Fruit fly (Drosophila melanogaster) whole organism, embryonic: Measurements from ENCODE around the gene CG14329.

Experiments
- Bdp1 ChIP-seq: fragments of 200-800 bp; sonication (Bioruptor generic); optimal IDR thresholded peaks from 3 replicates; lab custom pipeline; 2016; ENCODE audit warnings: missing biosample characterization, missing genetic modification characterization
- CG12071 ChIP-seq: fragments of 200-800 bp; sonication (Bioruptor generic); optimal IDR thresholded peaks from 3 replicates; lab custom pipeline; 2018; ENCODE audit warnings: missing biosample characterization, mild to moderate bottlenecking, missing genetic modification characterization
- CG12769 ChIP-seq: fragments of 200-800 bp; sonication (Bioruptor generic); optimal IDR thresholded peaks from 2 replicates; lab custom pipeline; 2019; ENCODE audit warnings: missing biosample characterization, mild to moderate bottlenecking, missing genetic modification characterization, moderate library complexity
- CG13287 ChIP-seq: fragments of 200-800 bp; sonication (Bioruptor generic); IDR thresholded peaks from 2 replicates; pipeline ENCODE4 v1.3.6; 2022; ENCODE audit warnings: missing biosample characterization, missing genetic modification characterization; ENCODE audit not compliant: partially characterized antibody
- CG14965 ChIP-seq: fragments of 200-800 bp; sonication (Bioruptor generic); optimal IDR thresholded peaks from 2 replicates; lab custom pipeline; 2016; ENCODE audit warnings: missing biosample characterization, missing genetic modification characterization, borderline replicate concordance
- CG15696 ChIP-seq: fragments of 200-800 bp; sonication (Bioruptor generic); optimal IDR thresholded peaks from 2 replicates; lab custom pipeline; 2019; ENCODE audit warnings: missing biosample characterization, mild to moderate bottlenecking, missing genetic modification characterization, moderate library complexity
- CG16813 ChIP-seq: fragments of 200-800 bp; sonication (Bioruptor generic); IDR thresholded peaks from 3 replicates; pipeline ENCODE4 v1.3.6; 2022; ENCODE audit warnings: missing biosample characterization, missing genetic modification characterization; ENCODE audit not compliant: partially characterized antibody
- CG17802 ChIP-seq: fragments of 200-800 bp; sonication (Bioruptor generic); optimal IDR thresholded peaks from 2 replicates; lab custom pipeline; 2018; ENCODE audit warnings: missing biosample characterization, mild to moderate bottlenecking, missing genetic modification characterization, moderate library complexity
- CG1792 ChIP-seq: fragments of 200-800 bp; sonication (Bioruptor generic); optimal IDR thresholded peaks from 2 replicates; lab custom pipeline; 2016; ENCODE audit warnings: missing biosample characterization, missing genetic modification characterization
- CG18262 ChIP-seq: fragments of 200-800 bp; optimal IDR thresholded peaks from 3 replicates; lab custom pipeline; 2019; ENCODE audit warnings: missing biosample characterization, mild to moderate bottlenecking, missing genetic modification characterization, moderate library complexity
- CG18476 ChIP-seq: fragments of 200-800 bp; sonication (Bioruptor generic); optimal IDR thresholded peaks from 2 replicates; lab custom pipeline; 2016; ENCODE audit warnings: missing biosample characterization, mild to moderate bottlenecking, missing genetic modification characterization
- CG2712 ChIP-seq: fragments of 200-800 bp; optimal IDR thresholded peaks from 3 replicates; lab custom pipeline; 2019; ENCODE audit warnings: missing biosample characterization, mild to moderate bottlenecking, missing genetic modification characterization, moderate library complexity
- CG30403 ChIP-seq: fragments of 200-800 bp; sonication (Bioruptor generic); optimal IDR thresholded peaks from 3 replicates; lab custom pipeline; 2016; ENCODE audit warnings: missing biosample characterization, missing genetic modification characterization
- CG3065 ChIP-seq: fragments of 200-800 bp; sonication (Bioruptor generic); optimal IDR thresholded peaks from 2 replicates; lab custom pipeline; 2016; ENCODE audit warnings: missing biosample characterization, missing genetic modification characterization
- CG34422 ChIP-seq: fragments of 200-800 bp; sonication (Bioruptor generic); IDR thresholded peaks from 3 replicates; pipeline ENCODE4 v1.3.6; 2022; ENCODE audit warnings: missing biosample characterization, missing genetic modification characterization
- CG4328 ChIP-seq: fragments of 200-800 bp; sonication (Bioruptor generic); optimal IDR thresholded peaks from 3 replicates; lab custom pipeline; 2017; ENCODE audit warnings: missing biosample characterization, missing genetic modification reagents, missing genetic modification characterization
- CG7745 ChIP-seq: fragments of 200-800 bp; sonication (Bioruptor generic); optimal IDR thresholded peaks from 2 replicates; lab custom pipeline; 2018; ENCODE audit warnings: missing biosample characterization, mild to moderate bottlenecking, missing genetic modification characterization, moderate library complexity
- D19A ChIP-seq: fragments of 200-800 bp; optimal IDR thresholded peaks from 3 replicates; lab custom pipeline; 2019; ENCODE audit warnings: missing biosample characterization, mild to moderate bottlenecking, missing genetic modification characterization, moderate library complexity
- Doc3 ChIP-seq: fragments of 200-800 bp; sonication (Bioruptor generic); IDR thresholded peaks from 3 replicates; pipeline ENCODE4 v1.3.6; 2022; ENCODE audit warnings: missing biosample characterization, missing genetic modification characterization; ENCODE audit not compliant: partially characterized antibody
- Dp ChIP-seq: fragments of 200-800 bp; sonication (Bioruptor generic); optimal IDR thresholded peaks from 2 replicates; lab custom pipeline; 2018; ENCODE audit warnings: missing biosample characterization, mild to moderate bottlenecking, missing genetic modification characterization, moderate library complexity
- Drgx ChIP-seq: fragments of 200-800 bp; sonication (Bioruptor generic); IDR thresholded peaks from 2 replicates; pipeline ENCODE4 v1.3.6; 2022; ENCODE audit warnings: missing biosample characterization, missing genetic modification characterization
- Eip74EF ChIP-seq, 2 experiments: fragments of 200-800 bp in 1 of 2; fragments of >200 bp in 1 of 2; sonication (Bioruptor generic) in 1 of 2; optimal IDR thresholded peaks; 2 replicates each; lab custom pipeline; 2017 to 2019; ENCODE audit warnings: missing biosample characterization in 2 of 2, missing genetic modification characterization in 2 of 2, mild to moderate bottlenecking in 1 of 2, moderate library complexity in 1 of 2
- Fer1 ChIP-seq: fragments of 200-800 bp; sonication (Bioruptor generic); optimal IDR thresholded peaks from 2 replicates; lab custom pipeline; 2017; ENCODE audit warnings: missing biosample characterization, mild to moderate bottlenecking, missing genetic modification characterization
- Lpt ChIP-seq: fragments of >200 bp; optimal IDR thresholded peaks from 2 replicates; lab custom pipeline; 2018; ENCODE audit warnings: missing biosample characterization, missing genetic modification characterization
- MTF-1 ChIP-seq: fragments of 200-800 bp; sonication (Bioruptor generic); optimal IDR thresholded peaks from 2 replicates; lab custom pipeline; 2018; ENCODE audit warnings: missing biosample characterization, mild to moderate bottlenecking, missing genetic modification characterization, borderline replicate concordance
- Opbp ChIP-seq: fragments of 200-800 bp; sonication (Bioruptor generic); IDR thresholded peaks from 3 replicates; pipeline ENCODE4 v1.3.6; 2022; ENCODE audit warnings: missing biosample characterization, missing genetic modification characterization; ENCODE audit not compliant: partially characterized antibody
- Spps ChIP-seq: fragments of 200-800 bp; sonication (Bioruptor generic); optimal IDR thresholded peaks from 2 replicates; lab custom pipeline; 2018; ENCODE audit warnings: missing biosample characterization, mild to moderate bottlenecking, missing genetic modification characterization
- Xrp1 ChIP-seq: fragments of 200-800 bp; sonication (Bioruptor generic); IDR thresholded peaks from 2 replicates; pipeline ENCODE4 v1.3.6; 2022; ENCODE audit warnings: missing biosample characterization, missing genetic modification characterization
- al ChIP-seq: fragments of 200-800 bp; sonication (Bioruptor generic); IDR thresholded peaks from 2 replicates; pipeline ENCODE4 v1.3.6; 2022; ENCODE audit warnings: missing biosample characterization, missing genetic modification characterization
- danr ChIP-seq: fragments of 200-800 bp; sonication (Bioruptor generic); IDR thresholded peaks from 2 replicates; pipeline ENCODE4 v1.3.6; 2022; ENCODE audit warnings: missing biosample characterization, missing genetic modification characterization
- dmrt99B ChIP-seq: fragments of 200-800 bp; sonication (Bioruptor generic); optimal IDR thresholded peaks from 2 replicates; lab custom pipeline; 2018; ENCODE audit warnings: missing biosample characterization, mild to moderate bottlenecking, missing genetic modification characterization, moderate library complexity
- dysf ChIP-seq: fragments of 200-800 bp; sonication (Bioruptor generic); IDR thresholded peaks from 3 replicates; pipeline ENCODE4 v1.3.6; 2022; ENCODE audit warnings: missing biosample characterization, missing genetic modification characterization
- eve ChIP-seq, 2 experiments: fragments of >200 bp; optimal IDR thresholded peaks; 2 replicates each; lab custom pipeline; 2017; ENCODE audit warnings: missing biosample characterization in 2 of 2, missing genetic modification characterization in 2 of 2
- exex ChIP-seq: fragments of 200-800 bp; sonication (Bioruptor generic); optimal IDR thresholded peaks from 4 replicates; lab custom pipeline; 2018; ENCODE audit warnings: missing biosample characterization, mild to moderate bottlenecking, missing genetic modification characterization, moderate library complexity
- fd64A ChIP-seq: fragments of 200-800 bp; sonication (Bioruptor generic); optimal IDR thresholded peaks from 3 replicates; lab custom pipeline; 2018; ENCODE audit warnings: missing biosample characterization, mild to moderate bottlenecking, missing genetic modification characterization
- ftz-f1 ChIP-seq: fragments of 200-800 bp; sonication (Bioruptor generic); optimal IDR thresholded peaks from 2 replicates; lab custom pipeline; 2016; ENCODE audit warnings: missing biosample characterization, missing genetic modification characterization
- gcm ChIP-seq: fragments of 200-800 bp; sonication (Bioruptor generic); optimal IDR thresholded peaks from 2 replicates; lab custom pipeline; 2019; ENCODE audit warnings: missing biosample characterization, mild to moderate bottlenecking, missing genetic modification characterization, moderate library complexity
- hb ChIP-seq: fragments of 200-800 bp; sonication (Bioruptor generic); IDR thresholded peaks from 3 replicates; pipeline ENCODE4 v1.3.6; 2022; ENCODE audit warnings: missing biosample characterization, missing genetic modification characterization; ENCODE audit not compliant: partially characterized antibody
- mirr ChIP-seq: fragments of 200-800 bp; sonication (Bioruptor generic); optimal IDR thresholded peaks from 3 replicates; lab custom pipeline; 2018; ENCODE audit warnings: missing biosample characterization, mild to moderate bottlenecking, missing genetic modification characterization
- nerfin-1 ChIP-seq: fragments of 200-800 bp; sonication (Bioruptor generic); optimal IDR thresholded peaks from 3 replicates; lab custom pipeline; 2019; ENCODE audit warnings: missing biosample characterization, mild to moderate bottlenecking, missing genetic modification characterization, moderate library complexity
- nerfin-2 ChIP-seq: fragments of 200-800 bp; sonication (Bioruptor generic); IDR thresholded peaks from 2 replicates; pipeline ENCODE4 v1.3.6; 2022; ENCODE audit warnings: missing biosample characterization, missing genetic modification characterization; ENCODE audit not compliant: partially characterized antibody
- pho ChIP-seq: fragments of 200-800 bp; sonication (Bioruptor generic); optimal IDR thresholded peaks from 2 replicates; lab custom pipeline; 2016; ENCODE audit warnings: missing biosample characterization, missing genetic modification characterization
- salm ChIP-seq: fragments of 200-800 bp; sonication (Bioruptor generic); optimal IDR thresholded peaks from 2 replicates; lab custom pipeline; 2018; ENCODE audit warnings: missing biosample characterization, mild to moderate bottlenecking, missing genetic modification characterization
- sqz ChIP-seq: fragments of 200-800 bp; sonication (Bioruptor generic); optimal IDR thresholded peaks from 3 replicates; lab custom pipeline; 2018; ENCODE audit warnings: missing biosample characterization, mild to moderate bottlenecking, missing genetic modification characterization
- tap ChIP-seq: fragments of 200-800 bp; optimal IDR thresholded peaks from 3 replicates; lab custom pipeline; 2019; ENCODE audit warnings: missing biosample characterization, mild to moderate bottlenecking, missing genetic modification characterization, moderate library complexity
- tup ChIP-seq: fragments of 200-800 bp; sonication (Bioruptor generic); optimal IDR thresholded peaks from 2 replicates; lab custom pipeline; 2016; ENCODE audit warnings: missing biosample characterization, mild to moderate bottlenecking, missing genetic modification characterization, moderate library complexity
- unpg ChIP-seq: fragments of 200-800 bp; sonication (Bioruptor generic); optimal IDR thresholded peaks from 3 replicates; lab custom pipeline; 2018; ENCODE audit warnings: missing biosample characterization, mild to moderate bottlenecking, missing genetic modification characterization, moderate library complexity
- zfh2 ChIP-seq: fragments of 200-800 bp; sonication (Bioruptor generic); optimal IDR thresholded peaks from 2 replicates; lab custom pipeline; 2016; ENCODE audit warnings: missing biosample characterization, missing genetic modification characterization

Gene CG14329

dm6 chr3R:17619726-17620282, 10.6 kb downstream of the CG14329 start (continued):
- TF ChIP-seq unpg (GFP tag; lab: Kevin White, UChicago) (peak; percentile 4), ftz-f1 (GFP tag; lab: Kevin White, UChicago) (no peak), gcm (peak; percentile 51), Spps (tag; lab: Kevin White, UChicago) (peak; percentile 21), Bdp1 (GFP tag; lab: Kevin White, UChicago) (peak; percentile 99), CG2712 (tag; lab: Kevin White, UChicago) (peak; percentile 41), CG30403 (no peak), Dp (GFP tag; lab: Kevin White, UChicago) (no peak), CG13287 (GFP tag; lab: Robert Waterston, UW) (peak; percentile 68), zfh2 (GFP tag; lab: Kevin White, UChicago) (no peak), mirr (peak; percentile 43), sqz (GFP tag; lab: Kevin White, UChicago) (peak; percentile 48), fd64A (no peak), eve (GFP tag; optimal IDR thresholded peaks at IDR 0.05; lab: Kevin White, UChicago) (peak in 1 of 2 experiments; percentile 17), CG4328 (peak; percentile 12), Doc3 (peak; percentile 49; the same call in 1 of the 3 replicates), exex (peak; percentile 45), danr (GFP tag; lab: Robert Waterston, UW) (no peak), CG18476 (GFP tag; lab: Kevin White, UChicago) (no peak), pho (no peak), Drgx (GFP tag; lab: Robert Waterston, UW) (peak; percentile 70), CG17802 (tag; lab: Kevin White, UChicago) (no peak), CG1792 (GFP tag; lab: Kevin White, UChicago) (no peak), Opbp (GFP tag; lab: Robert Waterston, UW) (peak; percentile 91), CG14965 (no peak), tap (peak; percentile 29), D19A (peak; percentile 47), CG12071 (GFP tag; lab: Kevin White, UChicago) (peak; percentile 36), Fer1 (GFP tag; lab: Kevin White, UChicago) (peak; percentile 61), nerfin-1 (tag; lab: Kevin White, UChicago) (peak; percentile 29), MTF-1 (GFP tag; lab: Kevin White, UChicago) (peak; percentile 13), CG12769 (tag; lab: Kevin White, UChicago) (no peak), CG18262 (tag; lab: Kevin White, UChicago) (peak; percentile 49), CG7745 (tag; lab: Kevin White, UChicago) (peak; percentile 54), hb (peak; percentile 81; the same call in 2 of the 3 replicates), salm (tag; lab: Kevin White, UChicago) (peak; percentile 65), al (GFP tag; lab: Robert Waterston, UW) (no peak), nerfin-2 (GFP tag; lab: Robert Waterston, UW) (peak; percentile 86), CG34422 (GFP tag; lab: Robert Waterston, UW) (no peak), Xrp1 (GFP tag; lab: Robert Waterston, UW) (peak; percentile 40; the same call in 1 of the 2 replicates), CG3065 (GFP tag; lab: Kevin White, UChicago) (no peak), dysf (GFP tag; lab: Robert Waterston, UW) (no peak), Lpt (GFP tag; lab: Kevin White, UChicago) (no peak), Eip74EF (GFP tag; optimal IDR thresholded peaks at IDR 0.05; lab: Kevin White, UChicago) (peak in 1 of 2 experiments; percentile 41), CG15696 (tag; lab: Kevin White, UChicago) (peak; percentile 8), CG16813 (peak; percentile 94), tup (GFP tag; lab: Kevin White, UChicago) (no peak), dmrt99B (tag; lab: Kevin White, UChicago) (peak; percentile 48)
